Worm (Caenorhabditis elegans): Measurements from ENCODE around the gene C33E10.1.

- TF ChIP-seq nhr-11 (tag; optimal IDR thresholded peaks at IDR 0.05) = no peak
- TF ChIP-seq ets-4 (tag; optimal IDR thresholded peaks at IDR 0.05) = no peak
- no peak for TF ChIP-seq rnt-1 (tag; optimal IDR thresholded peaks at IDR 0.05)
- TF ChIP-seq sox-4 (tag; optimal IDR thresholded peaks at IDR 0.05) = no peak
- no peak for TF ChIP-seq odd-2 (tag; optimal IDR thresholded peaks at IDR 0.05)
- TF ChIP-seq mec-3 (tag; optimal IDR thresholded peaks at IDR 0.05; ENCODE audit: borderline replicate concordance) = no peak
- no peak for TF ChIP-seq nhr-232 (tag; optimal IDR thresholded peaks at IDR 0.05)
- TF ChIP-seq tbx-2 (tag; optimal IDR thresholded peaks at IDR 0.05) = no peak
- TF ChIP-seq hlh-13 (GFP tag; optimal IDR thresholded peaks at IDR 0.05) = no peak
- no peak for TF ChIP-seq dve-1 (tag; optimal IDR thresholded peaks at IDR 0.05)
- no peak for TF ChIP-seq C08G9.2 (tag; optimal IDR thresholded peaks at IDR 0.05)
- TF ChIP-seq fkh-10 (GFP tag; optimal IDR thresholded peaks at IDR 0.05) = no peak
- TF ChIP-seq Y22D7AL.16 (tag; optimal IDR thresholded peaks at IDR 0.05) = no peak
These were observed 13.3 kb downstream of the C33E10.1 start, which contains the start of gene ptr-5 for ce11 chrX:17318284-17318683.
